Worm (Caenorhabditis elegans): ENCODE results near the gene T24E12.3.
"Not testable (repeated sequence)": the region's sequence is repeated elsewhere in the genome, so short reads cannot be mapped to it uniquely, and the experiment has no call there.

The T24E12.3 gene

DNA sequence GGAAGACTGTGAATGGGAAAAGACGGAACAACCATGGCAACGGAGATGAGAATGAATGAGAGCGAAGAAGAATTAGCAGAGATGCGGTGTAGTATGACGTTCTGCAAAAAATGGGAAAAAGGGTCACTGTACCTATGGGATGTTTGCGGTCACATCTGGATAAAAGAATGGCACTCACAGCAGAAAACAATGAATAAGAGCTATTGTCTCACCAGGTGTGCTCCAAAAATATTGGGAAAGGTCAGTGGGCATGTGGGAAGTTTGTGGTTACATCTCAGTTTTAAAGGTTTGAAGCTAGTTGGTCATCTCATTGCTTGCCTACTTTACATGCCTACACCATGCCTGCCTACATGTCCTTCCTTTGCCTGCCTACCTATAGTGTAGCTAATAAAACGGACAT lies 25.1 kb upstream of the T24E12.3 start, which contains the start of gene fbxb-91:
fbxb-91 (minus strand) TSS at position 101 of the 400 bp plus-strand sequence.
- no peak for TF ChIP-seq ref-1 (GFP tag; conservative IDR thresholded peaks at IDR 0.05)
- TF ChIP-seq klf-2 (GFP tag; conservative IDR thresholded peaks at IDR 0.05) = no peak
- no peak for TF ChIP-seq flt-1 (GFP tag; IDR thresholded peaks at IDR 0.05)
- no peak for TF ChIP-seq cog-1 (tag; optimal IDR thresholded peaks at IDR 0.05)
- no peak for TF ChIP-seq tab-1 (GFP tag; IDR thresholded peaks at IDR 0.05)
- no peak for TF ChIP-seq med-1 (GFP tag; optimal IDR thresholded peaks at IDR 0.05; ENCODE audit: insufficient read depth)
- TF ChIP-seq T22C8.4 (GFP tag; IDR thresholded peaks at IDR 0.05) = no peak
- no peak for TF ChIP-seq ztf-23 (GFP tag; IDR thresholded peaks at IDR 0.05)
- TF ChIP-seq ztf-29 (GFP tag; IDR thresholded peaks at IDR 0.05) = no peak

DNA sequence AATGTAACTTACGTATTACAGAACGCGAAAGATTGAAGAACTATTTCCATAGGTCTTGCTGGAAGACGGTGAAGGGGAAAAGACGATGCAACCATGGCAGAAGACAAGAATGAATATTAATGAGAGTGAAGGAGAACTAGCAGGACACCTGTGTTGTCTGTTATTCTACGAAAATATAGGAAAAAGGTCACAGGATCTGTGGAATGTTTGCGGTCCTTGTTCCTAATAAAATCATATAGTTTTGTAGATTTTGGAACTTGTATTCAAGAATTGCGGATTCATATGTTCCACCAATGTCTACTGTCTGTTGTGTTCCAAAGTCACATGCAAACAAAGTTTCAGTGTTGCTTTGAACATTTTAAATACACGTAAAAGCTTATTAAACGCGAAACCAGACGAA lies 23.6 kb upstream of the T24E12.3 start, which contains the start of gene sdz-11:
sdz-11 (minus strand) TSS at position 101 of the 400 bp plus-strand sequence.
- TF ChIP-seq tab-1 (GFP tag; IDR thresholded peaks at IDR 0.05) = no peak

DNA sequence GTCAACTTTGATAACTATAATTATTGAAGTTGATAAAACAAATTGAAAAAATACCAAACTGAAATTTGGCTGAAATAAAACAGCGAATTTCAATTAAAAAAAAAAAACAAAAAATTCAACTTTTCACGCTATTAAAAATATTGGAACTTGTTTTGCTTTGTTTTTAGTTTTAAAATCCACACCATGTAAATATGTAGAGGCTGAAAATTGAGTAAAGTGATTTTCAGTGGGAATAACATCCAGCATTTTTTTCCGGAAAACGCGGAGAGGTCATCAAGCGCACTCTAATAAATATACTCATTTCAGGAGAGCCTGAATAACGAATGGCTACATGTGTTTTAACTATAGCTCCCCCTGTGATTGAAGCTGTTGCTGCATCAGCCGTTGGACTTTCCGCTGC lies 22.2 kb upstream of the T24E12.3 start, which contains the start of gene rcd-1:
rcd-1 (plus strand) TSS at position 301 of the 400 bp plus-strand sequence.
- no peak for TF ChIP-seq klf-2 (GFP tag; conservative IDR thresholded peaks at IDR 0.05)
- no peak for TF ChIP-seq ref-1 (GFP tag; conservative IDR thresholded peaks at IDR 0.05)
- no peak for TF ChIP-seq cog-1 (tag; optimal IDR thresholded peaks at IDR 0.05)
- TF ChIP-seq ztf-29 (GFP tag; IDR thresholded peaks at IDR 0.05) = no peak
- TF ChIP-seq flt-1 (GFP tag; IDR thresholded peaks at IDR 0.05) = no peak

DNA sequence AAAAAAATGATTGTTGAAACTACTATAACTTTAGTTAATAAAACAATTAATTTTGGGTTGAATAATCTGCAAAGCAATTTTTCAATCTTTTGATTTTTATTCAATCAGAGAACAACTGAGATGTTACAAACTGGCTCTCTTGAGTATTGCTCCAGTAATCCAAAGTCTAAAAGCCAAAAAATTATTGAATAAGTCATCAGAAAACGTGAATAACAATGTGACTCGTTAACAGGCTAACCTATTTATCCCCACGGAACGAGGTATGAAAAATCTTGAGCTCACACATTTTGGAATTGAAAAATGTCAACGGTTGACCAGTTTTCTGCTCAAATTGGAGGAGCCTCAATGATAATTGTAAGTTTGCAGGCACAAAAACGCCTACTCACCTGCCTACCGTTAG lies 18.3 kb upstream of the T24E12.3 start, which contains the start of gene srx-111:
srx-111 (plus strand) TSS at position 301 of the 400 bp plus-strand sequence.
- TF ChIP-seq ztf-29 (GFP tag; IDR thresholded peaks at IDR 0.05) (no peak), ztf-23 (GFP tag; IDR thresholded peaks at IDR 0.05) (no peak), tab-1 (GFP tag; IDR thresholded peaks at IDR 0.05) (no peak), med-1 (GFP tag; optimal IDR thresholded peaks at IDR 0.05; ENCODE audit: insufficient read depth) (no peak), cog-1 (tag; optimal IDR thresholded peaks at IDR 0.05) (no peak), klf-2 (GFP tag; conservative IDR thresholded peaks at IDR 0.05) (no peak), T22C8.4 (GFP tag; IDR thresholded peaks at IDR 0.05) (no peak), ref-1 (GFP tag; conservative IDR thresholded peaks at IDR 0.05) (no peak), flt-1 (GFP tag; IDR thresholded peaks at IDR 0.05) (no peak)

DNA sequence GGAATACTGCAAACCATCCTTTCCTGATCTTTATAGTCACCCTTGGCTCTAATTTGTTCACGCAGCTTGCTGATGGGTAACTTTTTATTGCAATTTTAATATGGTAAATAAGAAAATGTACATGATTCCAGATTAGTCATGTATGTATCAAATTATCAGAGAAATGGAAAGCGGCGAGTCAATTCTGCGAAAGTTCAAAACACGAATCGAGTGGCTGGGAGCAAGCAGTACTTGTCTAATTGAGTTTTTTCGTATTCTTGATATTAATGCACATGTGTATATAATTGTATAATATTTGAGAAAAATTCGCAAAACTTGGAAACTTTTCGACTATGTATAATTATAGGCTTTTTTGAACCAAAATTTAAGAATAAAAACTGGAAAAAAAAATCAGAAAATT lies 16.8 kb upstream of the T24E12.3 start, which contains the start of gene T24E12.12:
T24E12.12 (plus strand) TSS at position 281 of the 400 bp plus-strand sequence.
- no peak for TF ChIP-seq ztf-29 (GFP tag; IDR thresholded peaks at IDR 0.05)
- TF ChIP-seq cog-1 (tag; optimal IDR thresholded peaks at IDR 0.05) = no peak
- no peak for TF ChIP-seq ztf-23 (GFP tag; IDR thresholded peaks at IDR 0.05)
- no peak for TF ChIP-seq klf-2 (GFP tag; conservative IDR thresholded peaks at IDR 0.05)
- TF ChIP-seq flt-1 (GFP tag; IDR thresholded peaks at IDR 0.05) = no peak
- TF ChIP-seq ref-1 (GFP tag; conservative IDR thresholded peaks at IDR 0.05) = no peak
- TF ChIP-seq med-1 (GFP tag; optimal IDR thresholded peaks at IDR 0.05; ENCODE audit: insufficient read depth) = no peak
- no peak for TF ChIP-seq tab-1 (GFP tag; IDR thresholded peaks at IDR 0.05)
- TF ChIP-seq T22C8.4 (GFP tag; IDR thresholded peaks at IDR 0.05) = no peak

DNA sequence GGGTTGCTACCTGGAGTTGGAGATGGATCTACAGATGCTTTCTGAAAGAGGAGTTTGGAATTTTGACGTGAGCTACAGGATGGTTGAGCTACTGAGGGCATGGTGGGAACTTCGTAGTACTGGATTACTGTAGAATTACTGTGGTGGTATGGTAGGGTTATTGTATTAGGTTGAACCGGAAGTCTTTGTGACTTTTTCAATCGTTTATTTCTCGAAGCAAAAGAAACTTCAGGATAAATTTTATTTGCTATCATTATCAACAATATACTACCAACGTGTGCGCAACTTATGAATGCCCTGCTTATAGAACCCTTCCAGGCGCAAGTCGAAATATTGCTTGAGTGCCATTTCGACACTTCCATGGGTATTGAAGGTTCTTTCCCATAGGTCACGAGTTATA lies 14.2 kb upstream of the T24E12.3 start, which contains the start of gene T24E12.6:
T24E12.6 (minus strand) TSS at position 101 of the 400 bp plus-strand sequence.
- TF ChIP-seq T22C8.4 (GFP tag; IDR thresholded peaks at IDR 0.05); ztf-29 (GFP tag; IDR thresholded peaks at IDR 0.05); ref-1 (GFP tag; conservative IDR thresholded peaks at IDR 0.05): not testable (repeated sequence)

DNA sequence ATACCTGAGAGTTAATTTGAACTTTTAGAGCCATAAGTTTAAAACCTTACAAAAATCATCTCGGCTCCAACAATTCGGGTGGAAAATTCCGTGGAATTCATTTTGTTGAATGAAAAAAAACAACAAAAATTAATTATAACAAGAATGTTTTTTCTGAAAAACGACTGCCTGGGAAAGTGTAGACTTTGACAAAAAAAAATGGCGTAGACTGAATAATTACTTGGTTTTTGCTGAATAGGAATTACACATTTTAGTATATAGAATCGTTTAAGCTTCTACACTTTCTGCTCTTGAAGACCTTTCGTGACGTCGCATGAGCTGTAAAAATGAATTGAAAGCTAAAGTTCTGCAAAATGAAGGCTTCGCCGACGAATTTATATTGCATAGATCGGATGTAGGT lies 11.3 kb upstream of the T24E12.3 start, which contains the start of gene srx-112:
srx-112 (minus strand) TSS at position 101 of the 400 bp plus-strand sequence.
- TF ChIP-seq tab-1 (GFP tag; IDR thresholded peaks at IDR 0.05) = no peak
- no peak for TF ChIP-seq klf-2 (GFP tag; conservative IDR thresholded peaks at IDR 0.05)
- TF ChIP-seq ztf-23 (GFP tag; IDR thresholded peaks at IDR 0.05) = no peak
- TF ChIP-seq med-1 (GFP tag; optimal IDR thresholded peaks at IDR 0.05; ENCODE audit: insufficient read depth) = no peak
- no peak for TF ChIP-seq ztf-29 (GFP tag; IDR thresholded peaks at IDR 0.05)
- no peak for TF ChIP-seq T22C8.4 (GFP tag; IDR thresholded peaks at IDR 0.05)
- no peak for TF ChIP-seq cog-1 (tag; optimal IDR thresholded peaks at IDR 0.05)
- no peak for TF ChIP-seq ref-1 (GFP tag; conservative IDR thresholded peaks at IDR 0.05)
- no peak for TF ChIP-seq flt-1 (GFP tag; IDR thresholded peaks at IDR 0.05)

DNA sequence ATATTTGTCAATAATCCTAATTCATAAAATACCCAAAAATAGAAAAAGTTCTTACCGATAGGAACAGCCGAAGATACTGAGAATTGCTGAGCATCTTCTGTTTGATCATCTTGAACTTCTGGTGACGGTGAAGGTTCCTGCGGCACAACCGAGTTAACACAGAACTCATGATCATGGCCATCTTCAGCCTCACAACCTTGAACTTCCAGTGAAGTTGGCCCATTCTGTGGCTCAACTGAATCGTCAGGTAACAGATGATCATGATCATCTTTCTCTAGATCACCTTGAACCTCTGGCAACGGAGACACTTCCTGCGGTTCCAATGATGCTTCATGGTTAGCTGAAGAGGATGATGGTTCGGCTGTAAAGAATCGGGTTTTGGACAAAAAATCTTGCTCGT lies 4.2 kb upstream of the T24E12.3 start:
- no peak for TF ChIP-seq ref-1 (GFP tag; conservative IDR thresholded peaks at IDR 0.05)
- no peak for TF ChIP-seq ztf-23 (GFP tag; IDR thresholded peaks at IDR 0.05)
- TF ChIP-seq ztf-29 (GFP tag; IDR thresholded peaks at IDR 0.05) = no peak
- no peak for TF ChIP-seq flt-1 (GFP tag; IDR thresholded peaks at IDR 0.05)
- TF ChIP-seq tab-1 (GFP tag; IDR thresholded peaks at IDR 0.05) = no peak
- no peak for TF ChIP-seq T22C8.4 (GFP tag; IDR thresholded peaks at IDR 0.05)
- no peak for TF ChIP-seq cog-1 (tag; optimal IDR thresholded peaks at IDR 0.05)
- TF ChIP-seq med-1 (GFP tag; optimal IDR thresholded peaks at IDR 0.05; ENCODE audit: insufficient read depth) = no peak
- TF ChIP-seq klf-2 (GFP tag; conservative IDR thresholded peaks at IDR 0.05) = no peak

DNA sequence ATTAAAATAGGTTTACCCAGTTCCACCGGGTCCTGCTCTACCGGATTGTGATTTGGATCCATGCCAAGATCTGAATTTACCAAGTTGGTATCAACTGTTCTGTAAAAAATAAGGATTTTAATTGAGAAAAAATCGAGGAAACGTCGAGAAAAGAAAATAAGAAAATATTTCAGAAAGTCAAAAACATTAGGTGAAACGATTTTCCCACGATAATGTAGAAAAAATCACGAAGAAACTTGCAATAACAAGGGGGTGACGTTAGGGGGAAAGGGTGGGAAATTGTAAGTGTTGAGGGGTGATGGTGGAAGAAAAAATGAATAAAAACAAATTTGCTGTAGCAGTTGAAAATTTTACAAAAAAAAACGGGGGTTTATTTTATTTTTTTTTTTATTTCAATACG lies 2.7 kb upstream of the T24E12.3 start, which contains the start of gene T24E12.10:
T24E12.10 (minus strand) TSS at position 101 of the 400 bp plus-strand sequence.
- TF ChIP-seq cog-1 (tag; optimal IDR thresholded peaks at IDR 0.05) (no peak), ztf-23 (GFP tag; IDR thresholded peaks at IDR 0.05) (no peak), ref-1 (GFP tag; conservative IDR thresholded peaks at IDR 0.05) (no peak), med-1 (GFP tag; optimal IDR thresholded peaks at IDR 0.05; ENCODE audit: insufficient read depth) (no peak), ztf-29 (GFP tag; IDR thresholded peaks at IDR 0.05) (no peak), tab-1 (GFP tag; IDR thresholded peaks at IDR 0.05) (no peak), T22C8.4 (GFP tag; IDR thresholded peaks at IDR 0.05) (no peak), flt-1 (GFP tag; IDR thresholded peaks at IDR 0.05) (no peak), klf-2 (GFP tag; conservative IDR thresholded peaks at IDR 0.05) (no peak)

DNA sequence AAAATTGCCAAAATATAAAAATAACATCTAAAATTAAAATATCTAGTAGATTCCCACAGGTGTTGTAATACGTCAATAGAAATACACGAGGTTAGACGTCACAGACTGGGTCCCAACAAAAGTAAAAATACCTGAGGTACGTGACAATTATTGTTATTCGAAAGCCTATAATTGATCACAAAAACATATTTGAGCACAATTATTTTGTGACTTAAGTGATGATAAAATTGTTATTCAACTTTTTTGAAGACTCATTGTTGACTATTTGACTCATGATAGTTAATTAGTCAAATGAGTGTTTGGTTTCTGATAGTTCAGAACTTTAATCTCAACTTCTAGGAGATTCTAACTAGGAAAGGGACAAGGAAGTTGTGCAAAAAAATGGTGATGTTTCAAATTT lies 2.0 kb downstream of the T24E12.3 start:
- TF ChIP-seq T22C8.4 (GFP tag; IDR thresholded peaks at IDR 0.05) (no peak), ztf-23 (GFP tag; IDR thresholded peaks at IDR 0.05) (no peak), flt-1 (GFP tag; IDR thresholded peaks at IDR 0.05) (no peak), ref-1 (GFP tag; conservative IDR thresholded peaks at IDR 0.05) (no peak), cog-1 (tag; optimal IDR thresholded peaks at IDR 0.05) (no peak)

All from whole organism, midembryonic.